Worm (Caenorhabditis elegans): ENCODE measurements around the gene F35A5.8.

The F35A5.8 gene

ce11 chrX:3803314-3803713 is at the start of gene F35A5.8:
Gene F35A5.8, minus strand, starts transcription at chrX:3803464.
- TF ChIP-seq lir-3 (tag; optimal IDR thresholded peaks at IDR 0.05; ENCODE audit: poor library complexity) (no peak), mab-9 (GFP tag; IDR thresholded peaks at IDR 0.05) (no peak), hlh-4 (tag; optimal IDR thresholded peaks at IDR 0.05) (no peak), Y116A8C.19 (tag; optimal IDR thresholded peaks at IDR 0.05; ENCODE audit: borderline replicate concordance) (no peak), ces-1 (GFP tag; optimal IDR thresholded peaks at IDR 0.05) (no peak), ceh-82 (tag; optimal IDR thresholded peaks at IDR 0.05) (peak; percentile 66 to 83 (median 69)), pax-3 (tag; optimal IDR thresholded peaks at IDR 0.05) (no peak), rnt-1 (tag; optimal IDR thresholded peaks at IDR 0.05) (peak; percentile 91), fos-1 (tag; optimal IDR thresholded peaks at IDR 0.05) (peak; percentile 61), ceh-63 (GFP tag; optimal IDR thresholded peaks at IDR 0.05) (no peak), isw-1 (GFP tag; IDR thresholded peaks at IDR 0.05) (peak; percentile 75), nhr-84 (tag; optimal IDR thresholded peaks at IDR 0.05) (no peak), nhr-12 (tag; optimal IDR thresholded peaks at IDR 0.05) (no peak), nhr-90 (tag; optimal IDR thresholded peaks at IDR 0.05; ENCODE audit: poor library complexity) (peak; percentile 80), unc-86 (tag; optimal IDR thresholded peaks at IDR 0.05) (peak; percentile 70), C16A3.4 (tag; optimal IDR thresholded peaks at IDR 0.05) (peak; percentile 85), pqm-1 (tag; optimal IDR thresholded peaks at IDR 0.05) (no peak), unc-98 (GFP tag; IDR thresholded peaks at IDR 0.05) (no peak), lin-39 (tag; optimal IDR thresholded peaks at IDR 0.05) (peak; percentile 79), lin-14 (GFP tag; optimal IDR thresholded peaks at IDR 0.05) (peak; percentile 89), ets-5 (GFP tag; IDR thresholded peaks at IDR 0.05) (no peak), unc-62 (GFP tag; optimal IDR thresholded peaks at IDR 0.05) (no peak), efl-1 (optimal IDR thresholded peaks at IDR 0.05) (peak; percentile 54 to 64), efl-1 (GFP tag; optimal IDR thresholded peaks at IDR 0.05 in 1 of 2) (peak; percentile 48 to 96), dpl-1 (GFP tag; optimal IDR thresholded peaks at IDR 0.05) (peak; percentile 60 to 75 (median 69)), ama-1 (optimal IDR thresholded peaks at IDR 0.05) (no peak), F16B12.6 (tag; optimal IDR thresholded peaks at IDR 0.05) (peak; percentile 55), efl-3 (GFP tag; optimal IDR thresholded peaks at IDR 0.05) (no peak), hpl-2 (GFP tag; optimal IDR thresholded peaks at IDR 0.05) (no peak), C04F5.9 (tag; optimal IDR thresholded peaks at IDR 0.05) (peak; percentile 28), xbp-1 (tag; optimal IDR thresholded peaks at IDR 0.05) (peak; percentile 84), nhr-19 (GFP tag; conservative IDR thresholded peaks at IDR 0.05) (peak; percentile 85), hlh-17 (GFP tag; optimal IDR thresholded peaks at IDR 0.05; ENCODE audit: borderline replicate concordance) (no peak), nhr-237 (tag; optimal IDR thresholded peaks at IDR 0.05) (no peak), fkh-10 (GFP tag; optimal IDR thresholded peaks at IDR 0.05) (no peak), pag-3 (tag; optimal IDR thresholded peaks at IDR 0.05; ENCODE audit: borderline replicate concordance, insufficient read depth) (peak; percentile 20), elt-3 (tag; optimal IDR thresholded peaks at IDR 0.05) (peak in 2 of 6 experiments; percentile 30 to 50), irx-1 (tag; optimal IDR thresholded peaks at IDR 0.05) (peak; percentile 71), mef-2 (tag; optimal IDR thresholded peaks at IDR 0.05) (no peak), C34B4.2 (tag; optimal IDR thresholded peaks at IDR 0.05) (no peak), skn-1 (tag; optimal IDR thresholded peaks at IDR 0.05) (peak; percentile 28), nhr-76 (tag; optimal IDR thresholded peaks at IDR 0.05) (no peak), nhr-47 (tag; optimal IDR thresholded peaks at IDR 0.05) (peak; percentile 84), unc-130 (tag; optimal IDR thresholded peaks at IDR 0.05) (peak; percentile 88), aly-2 (tag; optimal IDR thresholded peaks at IDR 0.05) (peak; percentile 0), blmp-1 (tag; optimal IDR thresholded peaks at IDR 0.05) (peak; percentile 76), nhr-71 (tag; optimal IDR thresholded peaks at IDR 0.05) (peak; percentile 88), ztf-4 (tag; optimal IDR thresholded peaks at IDR 0.05) (peak; percentile 35), egl-27 (tag; optimal IDR thresholded peaks at IDR 0.05) (no peak), grh-1 (GFP tag; IDR thresholded peaks at IDR 0.05) (peak; percentile 46), tbx-2 (tag; optimal IDR thresholded peaks at IDR 0.05) (peak; percentile 84), dsc-1 (tag; optimal IDR thresholded peaks at IDR 0.05) (peak; percentile 88), egl-13 (tag; optimal IDR thresholded peaks at IDR 0.05) (peak; percentile 66)

Data from whole organism, L1 larva.